Fruit fly (Drosophila melanogaster) whole organism, embryonic: ENCODE results near the gene Sym.

ENCODE experiments used
- CG1024 ChIP-seq: fragments of 200-800 bp; sonication (Bioruptor generic); IDR thresholded peaks from 2 replicates; pipeline ENCODE4 v1.3.6; 2022; ENCODE audit warnings: missing biosample characterization, missing genetic modification characterization
- CG10431 ChIP-seq: fragments of 200-800 bp; sonication (Bioruptor generic); optimal IDR thresholded peaks from 3 replicates; lab custom pipeline; 2018; ENCODE audit warnings: missing biosample characterization, mild to moderate bottlenecking, missing genetic modification characterization
- CG13424 ChIP-seq: fragments of 200-800 bp; sonication (Bioruptor generic); optimal IDR thresholded peaks from 2 replicates; lab custom pipeline; 2019; ENCODE audit warnings: missing biosample characterization, mild to moderate bottlenecking, missing genetic modification characterization, moderate library complexity
- CG13624 ChIP-seq: fragments of 200-800 bp; sonication (Bioruptor generic); optimal IDR thresholded peaks from 2 replicates; lab custom pipeline; 2016; ENCODE audit warnings: missing biosample characterization, missing genetic modification characterization
- CG13894 ChIP-seq: fragments of 200-800 bp; sonication (Bioruptor generic); optimal IDR thresholded peaks from 3 replicates; lab custom pipeline; 2018; ENCODE audit warnings: missing biosample characterization, mild to moderate bottlenecking, missing genetic modification characterization, moderate library complexity
- CG14667 ChIP-seq: fragments of 200-800 bp; sonication (Bioruptor generic); IDR thresholded peaks from 2 replicates; pipeline ENCODE4 v1.3.6; 2022; ENCODE audit warnings: missing biosample characterization, missing genetic modification characterization
- CG16863 ChIP-seq: fragments of 200-800 bp; sonication (Bioruptor generic); optimal IDR thresholded peaks from 3 replicates; lab custom pipeline; 2016; ENCODE audit warnings: missing biosample characterization, missing genetic modification characterization
- CG1832 ChIP-seq: fragments of 200-800 bp; sonication (Bioruptor generic); optimal IDR thresholded peaks from 2 replicates; lab custom pipeline; 2017; ENCODE audit warnings: missing biosample characterization, mild to moderate bottlenecking, missing genetic modification characterization, inconsistent platforms
- CG2120 ChIP-seq: fragments of 200-800 bp; sonication (Bioruptor generic); optimal IDR thresholded peaks from 3 replicates; lab custom pipeline; 2016; ENCODE audit warnings: missing biosample characterization, missing genetic modification characterization
- CG2199 ChIP-seq: fragments of 200-800 bp; sonication (Bioruptor generic); IDR thresholded peaks from 3 replicates; pipeline ENCODE4 v1.3.6; 2022; ENCODE audit warnings: missing biosample characterization, missing genetic modification characterization
- CG31441 ChIP-seq: fragments of 200-800 bp; sonication (Bioruptor generic); IDR thresholded peaks from 2 replicates; pipeline ENCODE4 v1.3.6; 2022; ENCODE audit warnings: missing biosample characterization, missing genetic modification characterization
- CG32767 ChIP-seq: fragments of 200-800 bp; sonication (Bioruptor generic); IDR thresholded peaks from 2 replicates; pipeline ENCODE4 v1.3.6; 2022; ENCODE audit warnings: missing biosample characterization, missing genetic modification characterization
- CG42726 ChIP-seq: fragments of 200-800 bp; sonication (Bioruptor generic); IDR thresholded peaks from 2 replicates; pipeline ENCODE4 v1.3.6; 2022; ENCODE audit warnings: missing biosample characterization, missing genetic modification characterization; ENCODE audit not compliant: partially characterized antibody
- CG4404 ChIP-seq: fragments of 200-800 bp; sonication (Bioruptor generic); IDR thresholded peaks from 2 replicates; pipeline ENCODE4 v1.3.6; 2022; ENCODE audit warnings: missing biosample characterization, missing genetic modification characterization
- CG4730 ChIP-seq: fragments of 200-800 bp; sonication (Bioruptor generic); IDR thresholded peaks from 2 replicates; pipeline ENCODE4 v1.3.6; 2022; ENCODE audit warnings: missing biosample characterization, missing genetic modification characterization
- CG4820 ChIP-seq: fragments of 200-800 bp; sonication (Bioruptor generic); optimal IDR thresholded peaks from 3 replicates; lab custom pipeline; 2016; ENCODE audit warnings: missing biosample characterization, missing genetic modification characterization
- CG8359 ChIP-seq: fragments of 200-800 bp; sonication (Bioruptor generic); optimal IDR thresholded peaks from 2 replicates; lab custom pipeline; 2017; ENCODE audit warnings: missing biosample characterization, mild to moderate bottlenecking, missing genetic modification characterization, borderline replicate concordance
- Camta ChIP-seq: fragments of 200-800 bp; sonication (Bioruptor generic); optimal IDR thresholded peaks from 2 replicates; lab custom pipeline; 2016; ENCODE audit warnings: missing biosample characterization, missing genetic modification characterization
- Deaf1 ChIP-seq: fragments of 200-800 bp; optimal IDR thresholded peaks from 3 replicates; lab custom pipeline; 2019; ENCODE audit warnings: missing biosample characterization, mild to moderate bottlenecking, missing genetic modification characterization, moderate library complexity
- Dek ChIP-seq: fragments of 200-800 bp; sonication (Bioruptor generic); optimal IDR thresholded peaks from 3 replicates; lab custom pipeline; 2019; ENCODE audit warnings: missing biosample characterization, mild to moderate bottlenecking, missing genetic modification characterization, moderate library complexity
- Dip3 ChIP-seq: fragments of 200-800 bp; sonication (Bioruptor generic); optimal IDR thresholded peaks from 3 replicates; lab custom pipeline; 2016; ENCODE audit warnings: missing biosample characterization, missing genetic modification characterization
- Doc2 ChIP-seq: fragments of 200-800 bp; sonication (Bioruptor generic); IDR thresholded peaks from 2 replicates; pipeline ENCODE4 v1.3.6; 2022; ENCODE audit warnings: missing biosample characterization, missing genetic modification characterization
- Doc3 ChIP-seq: fragments of 200-800 bp; sonication (Bioruptor generic); IDR thresholded peaks from 3 replicates; pipeline ENCODE4 v1.3.6; 2022; ENCODE audit warnings: missing biosample characterization, missing genetic modification characterization; ENCODE audit not compliant: partially characterized antibody
- Fer1 ChIP-seq: fragments of 200-800 bp; sonication (Bioruptor generic); optimal IDR thresholded peaks from 2 replicates; lab custom pipeline; 2017; ENCODE audit warnings: missing biosample characterization, mild to moderate bottlenecking, missing genetic modification characterization
- H15 ChIP-seq: fragments of 200-800 bp; sonication (Bioruptor generic); IDR thresholded peaks from 3 replicates; pipeline ENCODE4 v1.3.6; 2022; ENCODE audit warnings: missing biosample characterization, missing genetic modification characterization
- HLH54F ChIP-seq: fragments of 200-800 bp; sonication (Bioruptor generic); optimal IDR thresholded peaks from 3 replicates; lab custom pipeline; 2016; ENCODE audit warnings: missing biosample characterization, missing genetic modification characterization
- HLHmδ ChIP-seq: fragments of 200-800 bp; sonication (Bioruptor generic); optimal IDR thresholded peaks from 2 replicates; lab custom pipeline; 2018; ENCODE audit warnings: missing biosample characterization, mild to moderate bottlenecking, missing genetic modification characterization, moderate library complexity
- Hmr ChIP-seq: fragments of 200-800 bp; sonication (Bioruptor generic); optimal IDR thresholded peaks from 3 replicates; lab custom pipeline; 2017; ENCODE audit warnings: mild to moderate bottlenecking, missing biosample characterization, missing genetic modification reagents, missing genetic modification characterization
- Jarid2 ChIP-seq: fragments of 200-800 bp; sonication (Bioruptor generic); optimal IDR thresholded peaks from 3 replicates; lab custom pipeline; 2017; ENCODE audit warnings: mild to moderate bottlenecking, missing biosample characterization, missing genetic modification reagents, missing genetic modification characterization
- NC2β ChIP-seq: fragments of 200-800 bp; sonication (Bioruptor generic); optimal IDR thresholded peaks from 2 replicates; lab custom pipeline; 2016; ENCODE audit warnings: missing biosample characterization, missing genetic modification characterization
- Oaz ChIP-seq: fragments of 200-800 bp; sonication (Bioruptor generic); IDR thresholded peaks from 2 replicates; pipeline ENCODE4 v1.3.6; 2022; ENCODE audit warnings: missing biosample characterization, missing genetic modification characterization
- Rfx ChIP-seq: fragments of 200-800 bp; sonication (Bioruptor generic); IDR thresholded peaks from 2 replicates; pipeline ENCODE4 v1.3.6; 2022; ENCODE audit warnings: missing biosample characterization, missing genetic modification characterization
- Sry-β ChIP-seq: fragments of 200-800 bp; sonication (Bioruptor generic); optimal IDR thresholded peaks from 2 replicates; lab custom pipeline; 2018; ENCODE audit warnings: missing biosample characterization, mild to moderate bottlenecking, missing genetic modification characterization, moderate library complexity
- Stat92E ChIP-seq, 3 experiments: fragments of >200 bp in 2 of 3; fragments of 200-800 bp in 1 of 3; sonication (Bioruptor generic) in 1 of 3; optimal IDR thresholded peaks; 2 replicates each; lab custom pipeline; 2017 to 2019; ENCODE audit warnings: missing biosample characterization in 3 of 3, missing genetic modification characterization in 3 of 3, mild to moderate bottlenecking in 1 of 3, moderate library complexity in 1 of 3
- ab ChIP-seq: fragments of 200-800 bp; sonication (Bioruptor generic); optimal IDR thresholded peaks from 2 replicates; lab custom pipeline; 2016; ENCODE audit warnings: missing biosample characterization, missing genetic modification characterization
- chif ChIP-seq, 2 experiments: fragments of 200-800 bp; sonication (Bioruptor generic); optimal IDR thresholded peaks; 3 replicates each; lab custom pipeline; 2016; ENCODE audit warnings: missing biosample characterization in 2 of 2, missing genetic modification characterization in 2 of 2
- dan ChIP-seq: fragments of 200-800 bp; sonication (Bioruptor generic); IDR thresholded peaks from 2 replicates; pipeline ENCODE4 v1.3.6; 2022; ENCODE audit warnings: missing biosample characterization, missing genetic modification characterization
- fd102C ChIP-seq: fragments of 200-800 bp; sonication (Bioruptor generic); optimal IDR thresholded peaks from 2 replicates; lab custom pipeline; 2018; ENCODE audit warnings: missing biosample characterization, mild to moderate bottlenecking, missing genetic modification characterization, moderate library complexity
- fru ChIP-seq: fragments of >200 bp; optimal IDR thresholded peaks from 2 replicates; lab custom pipeline; 2017
- gem ChIP-seq: fragments of 200-800 bp; sonication (Bioruptor generic); optimal IDR thresholded peaks from 2 replicates; lab custom pipeline; 2019; ENCODE audit warnings: missing biosample characterization, mild to moderate bottlenecking, missing genetic modification characterization, moderate library complexity
- ham ChIP-seq: fragments of 200-800 bp; sonication (Bioruptor generic); IDR thresholded peaks from 2 replicates; pipeline ENCODE4 v1.3.6; 2022; ENCODE audit warnings: missing biosample characterization, missing genetic modification characterization
- lilli ChIP-seq: fragments of 200-800 bp; sonication (Bioruptor generic); optimal IDR thresholded peaks from 3 replicates; lab custom pipeline; 2016; ENCODE audit warnings: missing biosample characterization, missing genetic modification characterization
- onecut ChIP-seq: fragments of 200-800 bp; sonication (Bioruptor generic); IDR thresholded peaks from 2 replicates; pipeline ENCODE4 v1.3.6; 2022; ENCODE audit warnings: missing biosample characterization, missing genetic modification characterization
- otp ChIP-seq: fragments of 200-800 bp; sonication (Bioruptor generic); IDR thresholded peaks from 3 replicates; pipeline ENCODE4, ENCODE4 v1.3.6; 2022; ENCODE audit warnings: missing biosample characterization, missing genetic modification characterization
- pho ChIP-seq: fragments of 200-800 bp; sonication (Bioruptor generic); optimal IDR thresholded peaks from 2 replicates; lab custom pipeline; 2016; ENCODE audit warnings: missing biosample characterization, missing genetic modification characterization
- scrt ChIP-seq: fragments of 200-800 bp; sonication (Bioruptor generic); optimal IDR thresholded peaks from 2 replicates; lab custom pipeline; 2018; ENCODE audit warnings: missing biosample characterization, mild to moderate bottlenecking, missing genetic modification characterization, moderate library complexity
- shn ChIP-seq: fragments of 200-800 bp; sonication (Bioruptor generic); optimal IDR thresholded peaks from 3 replicates; lab custom pipeline; 2016; ENCODE audit warnings: missing biosample characterization, missing genetic modification characterization
- wdn ChIP-seq: fragments of 200-800 bp; sonication (Bioruptor generic); IDR thresholded peaks from 2 replicates; pipeline ENCODE4 v1.3.6; 2022; ENCODE audit warnings: missing biosample characterization, missing genetic modification characterization
- z ChIP-seq: fragments of 200-800 bp; sonication (Bioruptor generic); IDR thresholded peaks from 3 replicates; pipeline ENCODE4 v1.3.6; 2022; ENCODE audit warnings: missing biosample characterization, missing genetic modification characterization

The Sym gene

DNA sequence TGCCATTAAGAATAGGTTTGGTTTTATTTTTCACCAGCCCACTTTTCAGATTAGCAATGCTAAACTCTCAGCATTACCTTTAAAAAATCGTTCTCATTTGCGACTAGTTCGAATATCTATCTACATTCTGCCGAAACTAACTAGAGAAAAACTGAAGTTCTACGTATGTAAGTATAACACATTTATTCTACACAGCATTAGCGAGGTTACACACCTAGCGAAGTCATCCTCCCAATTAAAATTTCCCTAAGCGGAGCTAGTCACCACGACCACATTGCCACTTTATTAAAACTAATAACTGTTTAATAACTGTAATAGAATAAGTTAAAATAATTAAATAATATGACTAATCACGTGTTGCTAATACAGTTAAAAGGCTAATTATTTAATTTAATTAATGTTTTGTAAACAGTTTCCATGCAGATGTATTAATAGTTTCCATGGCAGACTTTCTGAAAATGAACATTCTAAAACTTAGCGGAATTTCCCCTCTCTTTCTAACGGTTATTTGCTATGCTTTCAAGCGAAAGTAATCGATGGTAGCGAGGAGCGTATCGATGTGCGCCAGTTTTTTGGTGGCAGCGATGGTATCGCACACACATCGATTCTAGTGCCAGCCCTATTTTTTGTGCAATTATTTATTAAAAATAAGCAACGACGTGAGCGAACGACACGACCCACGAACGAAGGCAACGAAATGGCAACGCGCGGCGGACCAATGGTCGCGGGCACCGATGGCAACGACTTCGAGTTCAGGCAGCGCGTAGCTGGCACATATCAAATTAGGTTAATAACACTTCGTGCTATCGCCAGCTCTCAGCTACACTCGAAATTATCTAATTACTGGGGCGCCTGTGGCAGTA is 36.7 kb upstream of the Sym start, which contains the start of gene jagn (continued):
- peak; percentile 65 for TF ChIP-seq CG31441 (GFP tag; lab: Robert Waterston, UW)
- TF ChIP-seq fru = no peak
- TF ChIP-seq Camta (GFP tag; lab: Kevin White, UChicago) = peak; percentile 52
- peak; percentile 39 for TF ChIP-seq Fer1 (GFP tag; lab: Kevin White, UChicago)
- TF ChIP-seq CG42726 (GFP tag; lab: Robert Waterston, UW) = peak; percentile 100
- TF ChIP-seq z (GFP tag; lab: Robert Waterston, UW) = no peak
- TF ChIP-seq shn (GFP tag; lab: Kevin White, UChicago) = peak; percentile 59
- peak; percentile 53 for TF ChIP-seq Jarid2 (GFP tag; lab: Kevin White, UChicago)
- no peak for TF ChIP-seq wdn (GFP tag; lab: Robert Waterston, UW)
- TF ChIP-seq gem (tag; lab: Kevin White, UChicago) = no peak
- peak; percentile 46; the same call in 1 of the 2 replicates for TF ChIP-seq CG1024 (GFP tag; lab: Robert Waterston, UW)
- peak; percentile 82 for TF ChIP-seq lilli
- peak; percentile 68; the same call in 2 of the 3 replicates for TF ChIP-seq otp
- no peak for TF ChIP-seq CG32767 (GFP tag; lab: Robert Waterston, UW)
- peak; percentile 11 for TF ChIP-seq ab (GFP tag; lab: Kevin White, UChicago)
- peak; percentile 13 for TF ChIP-seq Sry-β (GFP tag; lab: Kevin White, UChicago)
- TF ChIP-seq CG4404 (GFP tag; lab: Robert Waterston, UW) = peak; percentile 28; the same call in 1 of the 2 replicates
- TF ChIP-seq pho (GFP tag; lab: Kevin White, UChicago) = peak; percentile 81
- TF ChIP-seq H15 (GFP tag; lab: Robert Waterston, UW) = peak; percentile 33; the same call in 1 of the 3 replicates
- peak; percentile 31 for TF ChIP-seq CG13894 (tag; lab: Kevin White, UChicago)
- TF ChIP-seq Hmr (GFP tag; lab: Kevin White, UChicago) = peak; percentile 70
- TF ChIP-seq fd102C = no peak
- peak; percentile 60 for TF ChIP-seq Dek (tag; lab: Kevin White, UChicago)
- TF ChIP-seq CG8359 (GFP tag; lab: Kevin White, UChicago) = no peak
- TF ChIP-seq Doc2 (GFP tag; lab: Robert Waterston, UW) = no peak
- TF ChIP-seq CG13624 (GFP tag; lab: Kevin White, UChicago) = peak; percentile 68
- peak in 1 of 3 experiments; percentile 9 for TF ChIP-seq Stat92E (GFP tag; optimal IDR thresholded peaks at IDR 0.05; lab: Kevin White, UChicago)
- TF ChIP-seq onecut (GFP tag; lab: Robert Waterston, UW) = peak; percentile 83
- 0 out of 2 replicates have a peak, but pooled peaks have one; percentile 28 for TF ChIP-seq CG4730 (GFP tag; lab: Robert Waterston, UW)
- peak; percentile 91 for TF ChIP-seq CG2199 (GFP tag; lab: Robert Waterston, UW)
- TF ChIP-seq scrt (GFP tag; lab: Kevin White, UChicago) = peak; percentile 29
- TF ChIP-seq Doc3 (GFP tag; lab: Robert Waterston, UW) = peak; percentile 99
- TF ChIP-seq HLH54F (GFP tag; lab: Kevin White, UChicago) = peak; percentile 80
- peak; percentile 14 for TF ChIP-seq CG1832
- peak; percentile 78 for TF ChIP-seq CG2120 (GFP tag; lab: Kevin White, UChicago)
- peak; percentile 41 for TF ChIP-seq Deaf1
- TF ChIP-seq dan (GFP tag; lab: Robert Waterston, UW) = no peak
- peak; percentile 45 for TF ChIP-seq CG16863
- TF ChIP-seq Oaz (GFP tag; lab: Robert Waterston, UW) = no peak
- TF ChIP-seq CG4820 (GFP tag; lab: Kevin White, UChicago) = no peak
- TF ChIP-seq CG10431 (GFP tag; lab: Kevin White, UChicago) = peak; percentile 16
- peak; percentile 43 for TF ChIP-seq NC2β
- TF ChIP-seq Dip3 (GFP tag; lab: Kevin White, UChicago) = peak; percentile 75
- no peak for TF ChIP-seq HLHmδ (GFP tag; lab: Kevin White, UChicago)
- TF ChIP-seq Rfx = peak; percentile 90
- no peak for TF ChIP-seq ham (GFP tag; lab: Robert Waterston, UW)
- peak; percentile 27 for TF ChIP-seq CG14667 (GFP tag; lab: Robert Waterston, UW)
- peak; percentile 35 for TF ChIP-seq CG13424 (tag; lab: Kevin White, UChicago)
- peak in 1 of 2 experiments; percentile 33 for TF ChIP-seq chif (GFP tag; optimal IDR thresholded peaks at IDR 0.05; lab: Kevin White, UChicago)
